Fruit fly (Drosophila melanogaster) whole organism, prepupa: ENCODE results near the gene ppk13.
A peak's percentile ranks its signal among the peaks of the same experiment; 100 is the strongest.

ENCODE experiments used
- Blimp-1 ChIP-seq: fragments of 200-800 bp; sonication (Bioruptor generic); optimal IDR thresholded peaks from 3 replicates; lab custom pipeline; 2017; ENCODE audit warnings: missing biosample characterization, missing genetic modification characterization, mild to moderate bottlenecking, moderate library complexity, missing genetic modification reagents
- CG10631 ChIP-seq: fragments of 200-800 bp; sonication (Bioruptor generic); optimal IDR thresholded peaks from 2 replicates; lab custom pipeline; 2016; ENCODE audit warnings: missing biosample characterization, missing genetic modification characterization
- CG11294 ChIP-seq: fragments of 200-800 bp; sonication (Bioruptor generic); IDR thresholded peaks from 2 replicates; pipeline ENCODE4 v1.3.6; 2022; ENCODE audit warnings: missing biosample characterization, missing genetic modification characterization
- CG11762 ChIP-seq: fragments of 200-800 bp; sonication (Bioruptor generic); optimal IDR thresholded peaks from 3 replicates; lab custom pipeline; 2016; ENCODE audit warnings: missing biosample characterization, missing genetic modification characterization; ENCODE audit not compliant: insufficient read depth
- CG11902 ChIP-seq: fragments of 200-800 bp; sonication (Bioruptor generic); optimal IDR thresholded peaks from 3 replicates; lab custom pipeline; 2016; ENCODE audit warnings: missing biosample characterization, missing genetic modification characterization
- CG15336 ChIP-seq: fragments of 200-800 bp; sonication (Bioruptor generic); IDR thresholded peaks from 2 replicates; pipeline ENCODE4 v1.3.6; 2022; ENCODE audit warnings: missing biosample characterization, missing genetic modification characterization
- CG16779 ChIP-seq: fragments of 200-800 bp; sonication (Bioruptor generic); optimal IDR thresholded peaks from 3 replicates; lab custom pipeline; 2017; ENCODE audit warnings: missing biosample characterization, mild to moderate bottlenecking, missing genetic modification characterization
- CG32006 ChIP-seq: fragments of 200-800 bp; sonication (Bioruptor generic); optimal IDR thresholded peaks from 3 replicates; lab custom pipeline; 2017; ENCODE audit warnings: missing biosample characterization, mild to moderate bottlenecking, missing genetic modification characterization
- CG3919 ChIP-seq: fragments of 200-800 bp; sonication (Bioruptor generic); optimal IDR thresholded peaks from 3 replicates; lab custom pipeline; 2016; ENCODE audit warnings: missing biosample characterization, missing genetic modification characterization
- CG4318 ChIP-seq: fragments of 200-800 bp; sonication (Bioruptor generic); optimal IDR thresholded peaks from 3 replicates; lab custom pipeline; 2017; ENCODE audit warnings: missing biosample characterization, mild to moderate bottlenecking, missing genetic modification characterization
- CG6276 ChIP-seq: fragments of 200-800 bp; sonication (Bioruptor generic); optimal IDR thresholded peaks from 2 replicates; lab custom pipeline; 2017; ENCODE audit warnings: missing biosample characterization, mild to moderate bottlenecking, missing genetic modification characterization
- CG6792 ChIP-seq: fragments of 200-800 bp; sonication (Bioruptor generic); optimal IDR thresholded peaks from 3 replicates; lab custom pipeline; 2016; ENCODE audit warnings: missing biosample characterization, missing genetic modification characterization
- CG6854 ChIP-seq: fragments of 200-800 bp; sonication (Bioruptor generic); optimal IDR thresholded peaks from 2 replicates; lab custom pipeline; 2017; ENCODE audit warnings: missing biosample characterization, mild to moderate bottlenecking, missing genetic modification characterization
- CG7368 ChIP-seq: fragments of 200-800 bp; sonication (Bioruptor generic); optimal IDR thresholded peaks from 3 replicates; lab custom pipeline; 2016; ENCODE audit warnings: missing biosample characterization, missing genetic modification characterization
- CG8119 ChIP-seq: fragments of 200-800 bp; sonication (Bioruptor generic); IDR thresholded peaks from 3 replicates; pipeline ENCODE4 v1.3.6; 2022; ENCODE audit warnings: missing biosample characterization, missing genetic modification characterization
- CG8319 ChIP-seq: fragments of 200-800 bp; sonication (Bioruptor generic); optimal IDR thresholded peaks from 3 replicates; lab custom pipeline; 2016; ENCODE audit warnings: missing biosample characterization, missing genetic modification characterization
- CG9139 ChIP-seq: fragments of 200-800 bp; sonication (Bioruptor generic); optimal IDR thresholded peaks from 3 replicates; lab custom pipeline; 2017; ENCODE audit warnings: missing biosample characterization, mild to moderate bottlenecking, missing genetic modification characterization
- Eip75B ChIP-seq: fragments of 200-800 bp; sonication (Bioruptor generic); optimal IDR thresholded peaks from 3 replicates; lab custom pipeline; 2016; ENCODE audit warnings: missing biosample characterization, missing genetic modification characterization
- Eip78C ChIP-seq: fragments of 200-800 bp; sonication (Bioruptor generic); peaks from one replicate; lab custom pipeline; 2016; ENCODE audit warnings: missing biosample characterization, missing genetic modification characterization
- Ets21C ChIP-seq: fragments of 200-800 bp; sonication (Bioruptor generic); optimal IDR thresholded peaks from 3 replicates; lab custom pipeline; 2016; ENCODE audit warnings: missing biosample characterization, missing genetic modification characterization
- Gug ChIP-seq: fragments of 200-800 bp; sonication (Bioruptor generic); IDR thresholded peaks from 2 replicates; pipeline ENCODE4 v1.3.6; 2022; ENCODE audit warnings: missing biosample characterization, missing genetic modification characterization
- Hr4 ChIP-seq: fragments of 200-800 bp; sonication (Bioruptor generic); optimal IDR thresholded peaks from 3 replicates; lab custom pipeline; 2016; ENCODE audit warnings: missing biosample characterization, missing genetic modification characterization
- Lpt ChIP-seq: fragments of 200-800 bp; sonication (Bioruptor generic); optimal IDR thresholded peaks from 3 replicates; lab custom pipeline; 2016; ENCODE audit warnings: missing biosample characterization, missing genetic modification characterization
- Smox ChIP-seq: fragments of 200-800 bp; sonication (Bioruptor generic); optimal IDR thresholded peaks from 3 replicates; lab custom pipeline; 2016; ENCODE audit warnings: missing biosample characterization, missing genetic modification characterization
- Sox15 ChIP-seq: fragments of 200-800 bp; sonication (Bioruptor generic); optimal IDR thresholded peaks from 3 replicates; lab custom pipeline; 2016; ENCODE audit warnings: missing biosample characterization, missing genetic modification characterization
- acj6 ChIP-seq: fragments of 200-800 bp; sonication (Bioruptor generic); optimal IDR thresholded peaks from 3 replicates; lab custom pipeline; 2016; ENCODE audit warnings: missing biosample characterization, missing genetic modification characterization
- dac ChIP-seq: fragments of 200-800 bp; sonication (Bioruptor generic); optimal IDR thresholded peaks from 2 replicates; lab custom pipeline; 2017; ENCODE audit warnings: missing biosample characterization, mild to moderate bottlenecking, missing genetic modification characterization
- eg ChIP-seq: fragments of 200-800 bp; sonication (Bioruptor generic); IDR thresholded peaks from 3 replicates; pipeline ENCODE4 v1.3.6; 2022; ENCODE audit warnings: missing biosample characterization, missing genetic modification characterization
- fd59A ChIP-seq: fragments of 200-800 bp; sonication (Bioruptor generic); optimal IDR thresholded peaks from 2 replicates; lab custom pipeline; 2017; ENCODE audit warnings: missing biosample characterization, mild to moderate bottlenecking, missing genetic modification characterization, missing genetic modification reagents
- fkh ChIP-seq: fragments of 200-800 bp; sonication (Bioruptor generic); optimal IDR thresholded peaks from 3 replicates; lab custom pipeline; 2017; ENCODE audit warnings: missing biosample characterization, mild to moderate bottlenecking, missing genetic modification characterization, moderate library complexity
- lz ChIP-seq: fragments of 200-800 bp; sonication (Bioruptor generic); optimal IDR thresholded peaks from 3 replicates; lab custom pipeline; 2016; ENCODE audit warnings: missing biosample characterization, missing genetic modification characterization
- net ChIP-seq: fragments of 200-800 bp; sonication (Bioruptor generic); optimal IDR thresholded peaks from 3 replicates; lab custom pipeline; 2016; ENCODE audit warnings: missing biosample characterization, missing genetic modification characterization
- pdm3 ChIP-seq: fragments of 200-800 bp; sonication (Bioruptor generic); optimal IDR thresholded peaks from 3 replicates; lab custom pipeline; 2016; ENCODE audit warnings: missing biosample characterization, missing genetic modification characterization
- salr ChIP-seq, 2 experiments: fragments of 200-800 bp; sonication (Bioruptor generic); optimal IDR thresholded peaks; 3 replicates each; lab custom pipeline; 2016 to 2018; ENCODE audit warnings: missing biosample characterization in 2 of 2, missing genetic modification characterization in 2 of 2, mild to moderate bottlenecking in 1 of 2
- svp ChIP-seq: fragments of 200-800 bp; sonication (Bioruptor generic); peaks from one replicate; lab custom pipeline; 2016; ENCODE audit warnings: missing biosample characterization, missing genetic modification characterization

Gene ppk13

DNA sequence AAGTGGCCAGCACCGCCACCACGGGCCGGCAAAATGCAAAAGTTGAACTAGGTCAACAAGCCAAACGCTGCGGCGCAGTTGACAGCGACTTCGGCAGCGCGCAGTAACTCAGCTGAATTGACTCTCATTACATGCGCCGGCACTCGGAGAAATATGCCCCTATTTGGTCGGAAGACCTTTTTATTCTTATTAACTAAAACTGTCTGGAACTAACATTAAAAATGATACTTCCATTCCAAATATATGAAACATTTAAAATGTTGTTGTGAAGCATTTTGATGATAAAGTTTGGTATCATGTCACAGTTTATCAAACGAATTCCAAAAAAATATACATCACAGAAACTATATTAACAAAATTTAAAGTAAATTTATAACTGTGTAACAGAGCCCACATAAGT is 21.4 kb downstream of the ppk13 start (continued):
- no peak for TF ChIP-seq dac (GFP tag; lab: Kevin White, UChicago)
- TF ChIP-seq Sox15 (GFP tag; lab: Kevin White, UChicago) = no peak
- TF ChIP-seq eg (GFP tag; lab: Robert Waterston, UW) = peak; percentile 38; the same call in 1 of the 3 replicates
- TF ChIP-seq Blimp-1 = no peak
- TF ChIP-seq CG11762 (GFP tag; lab: Kevin White, UChicago) = no peak
- no peak for TF ChIP-seq Ets21C (GFP tag; lab: Kevin White, UChicago)
- TF ChIP-seq CG16779 (tag; lab: Kevin White, UChicago) = no peak
- TF ChIP-seq fkh (GFP tag; lab: Kevin White, UChicago) = no peak
- TF ChIP-seq CG6854 (GFP tag; lab: Kevin White, UChicago) = no peak
- TF ChIP-seq CG10631 = no peak
- no peak for TF ChIP-seq net (GFP tag; lab: Kevin White, UChicago)
- TF ChIP-seq CG3919 (GFP tag; lab: Kevin White, UChicago) = no peak
- TF ChIP-seq salr (GFP tag; optimal IDR thresholded peaks at IDR 0.05; lab: Kevin White, UChicago) = no peak
- peak; percentile 43; the same call in 2 of the 3 replicates for TF ChIP-seq CG8119 (GFP tag; lab: Robert Waterston, UW)
- TF ChIP-seq fd59A (GFP tag; lab: Kevin White, UChicago) = no peak
- peak; percentile 35; the same call in 1 of the 2 replicates for TF ChIP-seq Gug (GFP tag; lab: Robert Waterston, UW)
- TF ChIP-seq CG7368 (GFP tag; lab: Kevin White, UChicago) = no peak
- TF ChIP-seq Eip78C (GFP tag; lab: Kevin White, UChicago) = peak; percentile 50
- TF ChIP-seq CG32006 (GFP tag; lab: Kevin White, UChicago) = peak; percentile 74
- TF ChIP-seq CG11902 (GFP tag; lab: Kevin White, UChicago) = no peak
- TF ChIP-seq CG8319 (GFP tag; lab: Kevin White, UChicago) = no peak
- no peak for TF ChIP-seq CG6792 (GFP tag; lab: Kevin White, UChicago)
- TF ChIP-seq CG4318 (GFP tag; lab: Kevin White, UChicago) = peak; percentile 11
- no peak for TF ChIP-seq lz (GFP tag; lab: Kevin White, UChicago)

DNA sequence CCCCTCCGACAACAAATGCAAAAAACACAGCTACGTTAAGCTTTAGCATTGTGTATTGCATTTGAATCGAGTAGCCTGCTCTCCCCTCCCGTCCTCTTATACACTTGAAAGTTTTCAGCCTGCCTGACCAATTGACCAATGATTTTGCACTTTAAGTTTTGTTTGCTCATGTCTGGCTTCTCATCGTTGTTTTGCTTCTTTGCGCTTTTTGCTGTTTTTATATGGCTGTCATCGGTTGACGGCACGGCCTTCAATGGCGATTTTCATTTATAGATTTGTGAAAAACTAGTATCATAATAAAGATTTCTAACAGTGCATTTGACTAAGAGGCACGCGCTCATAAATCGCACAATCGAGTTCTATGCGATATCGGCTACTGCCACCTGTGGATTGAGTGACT is 22.7 kb downstream of the ppk13 start:
- peak; percentile 56 for TF ChIP-seq Gug (GFP tag; lab: Robert Waterston, UW)
- TF ChIP-seq Eip75B = no peak
- peak; percentile 42 for TF ChIP-seq CG6276
- TF ChIP-seq acj6 (GFP tag; lab: Kevin White, UChicago) = no peak
- peak; percentile 19 for TF ChIP-seq Lpt (GFP tag; lab: Kevin White, UChicago)
- peak; percentile 25 for TF ChIP-seq CG4318 (GFP tag; lab: Kevin White, UChicago)
- TF ChIP-seq CG11294 (GFP tag; lab: Robert Waterston, UW) = peak; percentile 45; the same call in 1 of the 2 replicates
- TF ChIP-seq CG15336 (GFP tag; lab: Robert Waterston, UW) = peak; percentile 28; the same call in 1 of the 2 replicates
- peak; percentile 62 for TF ChIP-seq CG32006 (GFP tag; lab: Kevin White, UChicago)
- TF ChIP-seq dac (GFP tag; lab: Kevin White, UChicago) = peak; percentile 3
- TF ChIP-seq fkh (GFP tag; lab: Kevin White, UChicago) = no peak
- TF ChIP-seq eg (GFP tag; lab: Robert Waterston, UW) = peak; percentile 78
- peak; percentile 16 for TF ChIP-seq pdm3 (GFP tag; lab: Kevin White, UChicago)
- peak; percentile 19 for TF ChIP-seq svp (GFP tag; lab: Kevin White, UChicago)
- peak; percentile 2 for TF ChIP-seq CG3919 (GFP tag; lab: Kevin White, UChicago)
- no peak for TF ChIP-seq CG9139 (GFP tag; lab: Kevin White, UChicago)
- no peak for TF ChIP-seq fd59A (GFP tag; lab: Kevin White, UChicago)
- peak; percentile 47 for TF ChIP-seq Hr4 (GFP tag; lab: Kevin White, UChicago)
- TF ChIP-seq Smox (GFP tag; lab: Kevin White, UChicago) = no peak

DNA sequence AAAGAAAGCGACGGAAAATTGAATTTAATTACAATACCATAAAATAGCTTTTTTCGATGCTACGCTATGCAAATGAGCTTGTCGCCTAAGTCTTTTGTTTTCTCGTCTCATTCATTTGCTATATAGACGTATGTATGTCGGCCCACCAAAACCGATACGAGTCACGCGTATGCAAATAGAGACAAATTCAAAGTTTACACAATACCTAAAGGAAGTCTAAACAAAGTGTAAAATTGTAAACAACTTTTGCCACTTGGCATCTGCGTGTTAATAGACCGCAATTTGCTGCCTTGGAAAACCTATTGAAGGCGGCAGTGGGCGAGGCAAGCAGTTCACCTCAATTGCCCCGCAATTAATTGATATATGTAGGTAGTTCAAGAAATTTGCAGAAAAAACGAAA is 25.9 kb downstream of the ppk13 start:
- TF ChIP-seq svp (GFP tag; lab: Kevin White, UChicago) (no peak), fkh (GFP tag; lab: Kevin White, UChicago) (peak; percentile 33), Blimp-1 (no peak), pdm3 (GFP tag; lab: Kevin White, UChicago) (no peak)
- TF ChIP-seq, all 60 proteins: peak for 1
